Fruit fly (Drosophila melanogaster) whole organism, embryonic: ENCODE measurements around the gene RpL23A.

Experiments
- CG10209 ChIP-seq: fragments of 200-800 bp; sonication (Bioruptor generic); optimal IDR thresholded peaks from 3 replicates; lab custom pipeline; 2017; ENCODE audit warnings: missing biosample characterization, mild to moderate bottlenecking, missing genetic modification characterization, missing genetic modification reagents
- CG10959 ChIP-seq: fragments of 200-800 bp; sonication (Bioruptor generic); IDR thresholded peaks from 2 replicates; pipeline ENCODE4 v1.3.6; 2022; ENCODE audit warnings: missing biosample characterization, missing genetic modification characterization
- CG11723 ChIP-seq: fragments of 200-800 bp; sonication (Bioruptor generic); optimal IDR thresholded peaks from 2 replicates; lab custom pipeline; 2017; ENCODE audit warnings: missing biosample characterization, mild to moderate bottlenecking, missing genetic modification characterization
- CG12236 ChIP-seq: fragments of 200-800 bp; sonication (Bioruptor generic); optimal IDR thresholded peaks from 2 replicates; lab custom pipeline; 2016; ENCODE audit warnings: missing biosample characterization, missing genetic modification characterization
- CG13424 ChIP-seq: fragments of 200-800 bp; sonication (Bioruptor generic); optimal IDR thresholded peaks from 2 replicates; lab custom pipeline; 2019; ENCODE audit warnings: missing biosample characterization, mild to moderate bottlenecking, missing genetic modification characterization, moderate library complexity
- CG18476 ChIP-seq: fragments of 200-800 bp; sonication (Bioruptor generic); optimal IDR thresholded peaks from 2 replicates; lab custom pipeline; 2016; ENCODE audit warnings: missing biosample characterization, mild to moderate bottlenecking, missing genetic modification characterization
- CG18619 ChIP-seq: fragments of 200-800 bp; sonication (Bioruptor generic); optimal IDR thresholded peaks from 3 replicates; lab custom pipeline; 2017; ENCODE audit warnings: missing biosample characterization, mild to moderate bottlenecking, missing genetic modification characterization
- CG2116 ChIP-seq: fragments of 200-800 bp; sonication (Bioruptor generic); optimal IDR thresholded peaks from 3 replicates; lab custom pipeline; 2018; ENCODE audit warnings: missing biosample characterization, mild to moderate bottlenecking, missing genetic modification characterization
- CG2199 ChIP-seq: fragments of 200-800 bp; sonication (Bioruptor generic); IDR thresholded peaks from 3 replicates; pipeline ENCODE4 v1.3.6; 2022; ENCODE audit warnings: missing biosample characterization, missing genetic modification characterization
- CG31224 ChIP-seq: fragments of 200-800 bp; sonication (Bioruptor generic); IDR thresholded peaks from 2 replicates; pipeline ENCODE4 v1.3.6; 2022; ENCODE audit warnings: missing biosample characterization, missing genetic modification characterization
- CG31365 ChIP-seq: fragments of 200-800 bp; sonication (Bioruptor generic); optimal IDR thresholded peaks from 2 replicates; lab custom pipeline; 2018; ENCODE audit warnings: missing biosample characterization, mild to moderate bottlenecking, missing genetic modification characterization
- CG3838 ChIP-seq: fragments of 200-800 bp; sonication (Bioruptor generic); optimal IDR thresholded peaks from 3 replicates; lab custom pipeline; 2016; ENCODE audit warnings: missing biosample characterization, missing genetic modification characterization
- CG8290 ChIP-seq, 3 experiments: fragments of 200-800 bp; sonication (Bioruptor generic); optimal IDR thresholded peaks; 2 replicates each; lab custom pipeline; 2016 to 2019; ENCODE audit warnings: missing biosample characterization in 3 of 3, missing genetic modification characterization in 3 of 3, mild to moderate bottlenecking in 2 of 3, moderate library complexity in 1 of 3
- CG8388 ChIP-seq: fragments of 200-800 bp; sonication (Bioruptor generic); optimal IDR thresholded peaks from 2 replicates; lab custom pipeline; 2019; ENCODE audit warnings: missing biosample characterization, mild to moderate bottlenecking, missing genetic modification characterization, moderate library complexity
- CG9609 ChIP-seq: fragments of 200-800 bp; sonication (Bioruptor generic); optimal IDR thresholded peaks from 3 replicates; lab custom pipeline; 2016; ENCODE audit warnings: missing biosample characterization, missing genetic modification characterization
- CG9932 ChIP-seq: fragments of 200-800 bp; sonication (Bioruptor generic); IDR thresholded peaks from 2 replicates; pipeline ENCODE4 v1.3.6; 2022; ENCODE audit warnings: missing biosample characterization, missing genetic modification characterization
- CkIIα-i1 ChIP-seq: fragments of 200-800 bp; sonication (Bioruptor generic); IDR thresholded peaks from 2 replicates; pipeline ENCODE4 v1.3.6; 2022; ENCODE audit warnings: missing biosample characterization, missing genetic modification characterization
- D19A ChIP-seq: fragments of 200-800 bp; optimal IDR thresholded peaks from 3 replicates; lab custom pipeline; 2019; ENCODE audit warnings: missing biosample characterization, mild to moderate bottlenecking, missing genetic modification characterization, moderate library complexity
- HLH54F ChIP-seq: fragments of 200-800 bp; sonication (Bioruptor generic); optimal IDR thresholded peaks from 3 replicates; lab custom pipeline; 2016; ENCODE audit warnings: missing biosample characterization, missing genetic modification characterization
- Hr3 ChIP-seq: fragments of 200-800 bp; sonication (Bioruptor generic); optimal IDR thresholded peaks from 3 replicates; lab custom pipeline; 2016; ENCODE audit warnings: missing biosample characterization, missing genetic modification characterization
- Hr51 ChIP-seq, 2 experiments: fragments of 200-800 bp; sonication (Bioruptor generic); optimal IDR thresholded peaks; 2 replicates in 1 of 2; 3 replicates in 1 of 2; lab custom pipeline; 2016 to 2018; ENCODE audit warnings: missing biosample characterization in 2 of 2, missing genetic modification characterization in 2 of 2, mild to moderate bottlenecking in 1 of 2, moderate library complexity in 1 of 2
- Max ChIP-seq: fragments of 200-800 bp; sonication (Bioruptor generic); optimal IDR thresholded peaks from 2 replicates; lab custom pipeline; 2016; ENCODE audit warnings: missing biosample characterization, mild to moderate bottlenecking, missing genetic modification characterization
- Med ChIP-seq: fragments of 200-800 bp; sonication (Bioruptor generic); peaks from one replicate; lab custom pipeline; 2016; ENCODE audit warnings: missing biosample characterization, missing genetic modification characterization, mild to moderate bottlenecking, inconsistent platforms, moderate library complexity
- Nf-YC ChIP-seq: fragments of 200-800 bp; optimal IDR thresholded peaks from 3 replicates; lab custom pipeline; 2019; ENCODE audit warnings: missing biosample characterization, mild to moderate bottlenecking, missing genetic modification characterization, moderate library complexity
- NfI ChIP-seq: fragments of 200-800 bp; sonication (Bioruptor generic); optimal IDR thresholded peaks from 3 replicates; lab custom pipeline; 2018; ENCODE audit warnings: missing biosample characterization, mild to moderate bottlenecking, missing genetic modification characterization, moderate library complexity
- PHDP ChIP-seq: fragments of 200-800 bp; sonication (Bioruptor generic); optimal IDR thresholded peaks from 3 replicates; lab custom pipeline; 2018; ENCODE audit warnings: missing biosample characterization, mild to moderate bottlenecking, missing genetic modification characterization, moderate library complexity
- Side ChIP-seq: fragments of 200-800 bp; sonication (Bioruptor generic); optimal IDR thresholded peaks from 2 replicates; lab custom pipeline; 2016; ENCODE audit warnings: missing biosample characterization, missing genetic modification characterization
- Ssrp ChIP-seq: fragments of 200-800 bp; sonication (Bioruptor generic); optimal IDR thresholded peaks from 2 replicates; lab custom pipeline; 2018; ENCODE audit warnings: missing biosample characterization, mild to moderate bottlenecking, missing genetic modification characterization, moderate library complexity
- Xbp1 ChIP-seq: fragments of 200-800 bp; sonication (Bioruptor generic); optimal IDR thresholded peaks from 3 replicates; lab custom pipeline; 2016; ENCODE audit warnings: missing biosample characterization, mild to moderate bottlenecking, missing genetic modification characterization
- abd-A ChIP-seq: fragments of 200-800 bp; sonication (Bioruptor generic); optimal IDR thresholded peaks from 3 replicates; lab custom pipeline; 2019; ENCODE audit warnings: missing biosample characterization, mild to moderate bottlenecking, missing genetic modification characterization, moderate library complexity
- ci ChIP-seq: fragments of 200-800 bp; sonication (Bioruptor generic); IDR thresholded peaks from 3 replicates; pipeline ENCODE4 v1.3.6; 2022; ENCODE audit warnings: missing biosample characterization, missing genetic modification characterization
- cwo ChIP-seq: fragments of 200-800 bp; sonication (Bioruptor generic); optimal IDR thresholded peaks from 3 replicates; lab custom pipeline; 2017; ENCODE audit warnings: missing biosample characterization, missing genetic modification characterization, mild to moderate bottlenecking, moderate library complexity, missing genetic modification reagents
- dimm ChIP-seq: fragments of 200-800 bp; sonication (Bioruptor generic); IDR thresholded peaks from 2 replicates; pipeline ENCODE4 v1.3.6; 2022; ENCODE audit warnings: missing biosample characterization, missing genetic modification characterization
- exex ChIP-seq: fragments of 200-800 bp; sonication (Bioruptor generic); optimal IDR thresholded peaks from 4 replicates; lab custom pipeline; 2018; ENCODE audit warnings: missing biosample characterization, mild to moderate bottlenecking, missing genetic modification characterization, moderate library complexity
- fd96Cb ChIP-seq: fragments of 200-800 bp; sonication (Bioruptor generic); optimal IDR thresholded peaks from 2 replicates; lab custom pipeline; 2018; ENCODE audit warnings: missing biosample characterization, mild to moderate bottlenecking, missing genetic modification characterization, moderate library complexity
- ham ChIP-seq: fragments of 200-800 bp; sonication (Bioruptor generic); IDR thresholded peaks from 2 replicates; pipeline ENCODE4 v1.3.6; 2022; ENCODE audit warnings: missing biosample characterization, missing genetic modification characterization
- her ChIP-seq: fragments of 200-800 bp; sonication (Bioruptor generic); optimal IDR thresholded peaks from 2 replicates; lab custom pipeline; 2016; ENCODE audit warnings: missing biosample characterization, missing genetic modification characterization
- jing ChIP-seq: fragments of 200-800 bp; sonication (Bioruptor generic); optimal IDR thresholded peaks from 2 replicates; lab custom pipeline; 2018; ENCODE audit warnings: missing biosample characterization, mild to moderate bottlenecking, missing genetic modification characterization
- klu ChIP-seq: fragments of 200-800 bp; sonication (Bioruptor generic); IDR thresholded peaks from 2 replicates; pipeline ENCODE4 v1.3.6; 2022; ENCODE audit warnings: missing biosample characterization, missing genetic modification characterization
- lab ChIP-seq: fragments of 200-800 bp; sonication (Bioruptor generic); optimal IDR thresholded peaks from 3 replicates; lab custom pipeline; 2017; ENCODE audit warnings: missing biosample characterization, missing genetic modification characterization, mild to moderate bottlenecking, moderate library complexity, missing genetic modification reagents
- lola ChIP-seq, 3 experiments: fragments of >200 bp in 2 of 3; fragments of 200-800 bp in 1 of 3; sonication (Bioruptor generic) in 1 of 3; optimal IDR thresholded peaks; 2 replicates each; lab custom pipeline; 2017 to 2019; ENCODE audit warnings: missing biosample characterization in 3 of 3, missing genetic modification characterization in 3 of 3, mild to moderate bottlenecking in 1 of 3, moderate library complexity in 1 of 3
- nom ChIP-seq: fragments of 200-800 bp; sonication (Bioruptor generic); optimal IDR thresholded peaks from 2 replicates; lab custom pipeline; 2017; ENCODE audit warnings: missing biosample characterization, missing genetic modification characterization, mild to moderate bottlenecking, moderate library complexity, missing genetic modification reagents
- peb ChIP-seq: fragments of 200-800 bp; sonication (Bioruptor generic); IDR thresholded peaks from 2 replicates; pipeline ENCODE4 v1.3.6; 2022; ENCODE audit warnings: missing biosample characterization, missing genetic modification characterization
- pros ChIP-seq: fragments of 200-800 bp; sonication (Bioruptor generic); optimal IDR thresholded peaks from 3 replicates; lab custom pipeline; 2019; ENCODE audit warnings: missing biosample characterization, mild to moderate bottlenecking, missing genetic modification characterization, moderate library complexity
- psq ChIP-seq: fragments of 200-800 bp; sonication (Bioruptor generic); optimal IDR thresholded peaks from 2 replicates; lab custom pipeline; 2017; ENCODE audit warnings: missing biosample characterization, missing genetic modification characterization
- pum ChIP-seq: fragments of 200-800 bp; sonication (Bioruptor generic); optimal IDR thresholded peaks from 2 replicates; lab custom pipeline; 2016; ENCODE audit warnings: missing biosample characterization, missing genetic modification characterization
- pzg ChIP-seq: fragments of 200-800 bp; sonication (Bioruptor generic); optimal IDR thresholded peaks from 3 replicates; lab custom pipeline; 2018; ENCODE audit warnings: missing biosample characterization, mild to moderate bottlenecking, missing genetic modification characterization, moderate library complexity
- yki ChIP-seq: fragments of >200 bp; optimal IDR thresholded peaks from 3 replicates; lab custom pipeline; 2018
- zen2 ChIP-seq: fragments of 200-800 bp; sonication (Bioruptor generic); IDR thresholded peaks from 3 replicates; pipeline ENCODE4 v1.3.6; 2022; ENCODE audit warnings: missing biosample characterization, missing genetic modification characterization; ENCODE audit not compliant: partially characterized antibody

The RpL23A gene

DNA sequence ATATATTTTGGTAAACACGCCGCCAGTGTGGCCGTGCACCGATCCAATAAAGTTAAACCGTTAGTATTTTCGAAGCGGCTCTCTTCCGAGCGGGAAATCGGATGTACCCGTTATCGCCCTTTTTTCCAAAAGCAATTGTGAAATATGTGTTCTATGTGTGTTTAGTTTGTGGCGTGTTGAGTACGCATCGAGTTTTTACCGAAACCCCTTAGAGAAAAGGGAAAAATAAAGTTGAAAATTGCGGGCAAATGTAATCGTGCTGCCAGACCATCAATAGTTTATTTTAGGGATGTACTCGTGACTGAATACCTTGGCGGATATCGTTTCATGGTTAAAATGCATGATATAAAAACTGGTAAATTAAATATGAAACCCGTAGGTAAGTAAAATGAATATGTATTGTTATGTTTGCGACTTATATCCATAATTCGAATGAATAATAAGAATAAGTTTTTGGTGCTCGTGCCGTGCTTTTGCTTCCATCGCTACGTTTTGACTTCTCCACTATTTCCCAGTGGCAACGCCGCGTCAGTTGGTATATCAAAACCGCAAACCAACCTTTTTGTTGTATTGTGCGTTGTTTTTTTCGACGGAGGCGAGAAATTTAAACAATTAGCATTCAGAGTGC, 29.2 kb downstream of the RpL23A start, which contains the start of the genes Mettl2 and Bgb (continued):
- TF ChIP-seq exex (tag; lab: Kevin White, UChicago) (no peak), Med (GFP tag; lab: Kevin White, UChicago) (peak; percentile 94), pros (GFP tag; lab: Kevin White, UChicago) (no peak), NfI (GFP tag; lab: Kevin White, UChicago) (peak; percentile 64), D19A (no peak), CkIIα-i1 (GFP tag; lab: Robert Waterston, UW) (no peak), nom (peak; percentile 9), CG18619 (GFP tag; lab: Kevin White, UChicago) (peak; percentile 56), CG9609 (GFP tag; lab: Kevin White, UChicago) (peak; percentile 81), pzg (GFP tag; lab: Kevin White, UChicago) (peak; percentile 67), CG3838 (no peak), yki (lab: Kevin White, UChicago) (no peak), Max (GFP tag; lab: Kevin White, UChicago) (peak; percentile 60), CG31224 (GFP tag; lab: Robert Waterston, UW) (peak; percentile 72), cwo (GFP tag; lab: Kevin White, UChicago) (peak; percentile 53), psq (peak; percentile 29), CG18476 (peak; percentile 62), ham (GFP tag; lab: Robert Waterston, UW) (0 out of 2 replicates have a peak, but pooled peaks have one; percentile 31), fd96Cb (tag; lab: Kevin White, UChicago) (peak; percentile 78), her (GFP tag; lab: Kevin White, UChicago) (peak; percentile 46), Nf-YC (tag; lab: Kevin White, UChicago) (peak; percentile 62), CG12236 (GFP tag; lab: Kevin White, UChicago) (peak; percentile 20), CG8388 (GFP tag; lab: Kevin White, UChicago) (peak; percentile 60), Hr3 (GFP tag; lab: Kevin White, UChicago) (peak; percentile 80), Xbp1 (GFP tag; lab: Kevin White, UChicago) (peak; percentile 87), PHDP (peak; percentile 57), CG11723 (GFP tag; lab: Kevin White, UChicago) (no peak), ci (GFP tag; lab: Robert Waterston, UW) (peak; percentile 66; the same call in 2 of the 3 replicates), peb (GFP tag; lab: Robert Waterston, UW) (peak; percentile 38; the same call in 1 of the 2 replicates), CG2199 (GFP tag; lab: Robert Waterston, UW) (no peak), jing (GFP tag; lab: Kevin White, UChicago) (no peak), klu (GFP tag; lab: Robert Waterston, UW) (peak; percentile 86), Side (GFP tag; lab: Kevin White, UChicago) (peak; percentile 72), CG9932 (GFP tag; lab: Robert Waterston, UW) (peak; percentile 91), HLH54F (peak; percentile 81), pum (GFP tag; lab: Kevin White, UChicago) (peak; percentile 88), CG8290 (GFP tag; optimal IDR thresholded peaks at IDR 0.05; lab: Kevin White, UChicago) (peak; percentile 57), CG8290 (tag; optimal IDR thresholded peaks at IDR 0.05; lab: Kevin White, UChicago) (no peak), CG10959 (GFP tag; lab: Robert Waterston, UW) (peak; percentile 67), dimm (GFP tag; lab: Robert Waterston, UW) (no peak), lab (GFP tag; lab: Kevin White, UChicago) (peak; percentile 78), CG10209 (GFP tag; lab: Kevin White, UChicago) (peak; percentile 55), abd-A (tag; lab: Kevin White, UChicago) (no peak), Hr51 (GFP tag; optimal IDR thresholded peaks at IDR 0.05; lab: Kevin White, UChicago) (peak; percentile 60 to 68), zen2 (no peak), CG31365 (tag; lab: Kevin White, UChicago) (no peak), CG2116 (GFP tag; lab: Kevin White, UChicago) (peak; percentile 53), lola (GFP tag; optimal IDR thresholded peaks at IDR 0.05; lab: Kevin White, UChicago) (peak in 1 of 3 experiments; percentile 72), Ssrp (tag; lab: Kevin White, UChicago) (peak; percentile 73), CG13424 (peak; percentile 76)
